Worm (Caenorhabditis elegans): Measurements from ENCODE around the gene sra-13.

DNA sequence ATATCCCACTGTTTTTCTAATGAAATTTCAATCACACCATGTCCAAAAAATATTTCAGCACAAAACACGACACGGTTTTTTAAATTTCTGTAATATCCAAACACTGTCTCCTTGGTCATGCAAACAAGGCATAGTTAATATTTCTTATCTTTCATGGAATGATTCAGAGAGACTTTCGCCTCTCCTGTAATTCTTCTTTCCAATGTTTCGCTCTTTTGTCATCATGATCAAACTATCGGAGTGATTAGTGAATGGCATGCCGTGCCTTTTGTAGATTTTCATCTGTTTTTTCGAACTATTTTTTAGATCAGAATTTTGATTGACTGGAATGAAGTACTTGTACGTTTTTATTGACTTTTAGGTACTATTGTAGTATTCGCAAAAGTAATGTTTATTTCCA lies 23.1 kb upstream of the sra-13 start:
- peak; percentile 9 for TF ChIP-seq atf-7 (tag; optimal IDR thresholded peaks at IDR 0.05)
- no peak for TF ChIP-seq ceh-58 (GFP tag; IDR thresholded peaks at IDR 0.05)
- no peak for TF ChIP-seq nhr-27 (tag; optimal IDR thresholded peaks at IDR 0.05)

All from whole organism, young adult.